Worm (Caenorhabditis elegans) whole organism, L2 larva: Measurements from ENCODE around the gene Y50D4A.4.

ENCODE experiments used
- C34F6.9 ChIP-seq: fragments of 150-350 bp; optimal IDR thresholded peaks from 2 replicates; lab custom pipeline; 2014; ENCODE audit warnings: missing biosample characterization, missing genetic modification characterization
- F13H6.1 ChIP-seq: sonication (generic microtip); optimal IDR thresholded peaks from 2 replicates; lab custom pipeline; 2016; ENCODE audit warnings: missing genetic modification characterization, missing compliant biosample characterization
- R02D3.7 ChIP-seq: fragments of 150-350 bp; optimal IDR thresholded peaks from 2 replicates; lab custom pipeline; 2014; ENCODE audit warnings: missing biosample characterization, missing genetic modification characterization
- alr-1 ChIP-seq: fragments of 150-350 bp; optimal IDR thresholded peaks from 2 replicates; lab custom pipeline; 2014; ENCODE audit warnings: missing biosample characterization, missing genetic modification characterization
- aly-2 ChIP-seq: fragments of 150-350 bp; optimal IDR thresholded peaks from 2 replicates; lab custom pipeline; 2014; ENCODE audit warnings: missing biosample characterization, missing genetic modification characterization
- ama-1 ChIP-seq: fragments of 150-350 bp; optimal IDR thresholded peaks from 2 replicates; lab custom pipeline; 2018; ENCODE audit warnings: inconsistent platforms
- blmp-1 ChIP-seq: sonication (generic microtip); optimal IDR thresholded peaks from 2 replicates; lab custom pipeline; 2017; ENCODE audit warnings: missing genetic modification characterization, mild to moderate bottlenecking, missing compliant biosample characterization, antibody characterized with exemption, moderate library complexity; ENCODE audit not compliant: insufficient read depth
- ceh-82 ChIP-seq: fragments of 150-350 bp; optimal IDR thresholded peaks from 2 replicates; lab custom pipeline; 2014; ENCODE audit warnings: missing biosample characterization, missing genetic modification characterization
- crh-2 ChIP-seq: sonication (generic microtip); optimal IDR thresholded peaks from 2 replicates; lab custom pipeline; 2017; ENCODE audit warnings: missing biosample characterization, missing genetic modification characterization
- egl-27 ChIP-seq: sonication (generic microtip); optimal IDR thresholded peaks from 3 replicates; lab custom pipeline; 2017; ENCODE audit warnings: missing biosample characterization, missing genetic modification reagents, missing genetic modification characterization
- elt-1 ChIP-seq: fragments of 150-350 bp; optimal IDR thresholded peaks from 2 replicates; lab custom pipeline; 2014; ENCODE audit warnings: missing biosample characterization, missing genetic modification characterization
- fos-1 ChIP-seq: fragments of 150-350 bp; optimal IDR thresholded peaks from 2 replicates; lab custom pipeline; 2014; ENCODE audit warnings: missing biosample characterization, missing genetic modification characterization
- gmeb-1 ChIP-seq: fragments of 150-350 bp; optimal IDR thresholded peaks from 2 replicates; lab custom pipeline; 2014; ENCODE audit warnings: missing biosample characterization, missing genetic modification characterization
- lin-11 ChIP-seq: fragments of 150-350 bp; sonication (generic microtip); optimal IDR thresholded peaks from 2 replicates; lab custom pipeline; 2014; ENCODE audit warnings: missing biosample characterization, missing genetic modification characterization, inconsistent platforms, mixed read lengths
- lin-13 ChIP-seq: fragments of 150-350 bp; optimal IDR thresholded peaks from 2 replicates; lab custom pipeline; 2014; ENCODE audit warnings: missing biosample characterization, missing genetic modification reagents, missing genetic modification characterization
- lin-39 ChIP-seq: fragments of 150-350 bp; optimal IDR thresholded peaks from 2 replicates; lab custom pipeline; 2014; ENCODE audit warnings: missing biosample characterization, missing genetic modification reagents, missing genetic modification characterization
- lsy-2 ChIP-seq, 2 experiments: fragments of 150-350 bp in 1 of 2; sonication (generic microtip) in 1 of 2; optimal IDR thresholded peaks; 2 replicates each; lab custom pipeline; 2014 to 2017; ENCODE audit warnings: missing biosample characterization in 2 of 2, missing genetic modification characterization in 2 of 2
- mab-5 ChIP-seq: fragments of 150-350 bp; optimal IDR thresholded peaks from 2 replicates; lab custom pipeline; 2014; ENCODE audit warnings: missing biosample characterization, missing genetic modification characterization
- mbf-1 ChIP-seq: sonication (generic microtip); optimal IDR thresholded peaks from 2 replicates; lab custom pipeline; 2017; ENCODE audit warnings: missing biosample characterization, missing genetic modification characterization
- mdl-1 ChIP-seq, 2 experiments: fragments of 150-350 bp in 1 of 2; sonication (generic microtip) in 1 of 2; optimal IDR thresholded peaks; 2 replicates each; lab custom pipeline; 2017; ENCODE audit warnings: missing biosample characterization in 2 of 2, missing genetic modification characterization in 2 of 2
- nhr-129 ChIP-seq: fragments of 150-350 bp; optimal IDR thresholded peaks from 2 replicates; lab custom pipeline; 2014; ENCODE audit warnings: missing biosample characterization, missing genetic modification characterization
- nhr-21 ChIP-seq: fragments of 150-350 bp; optimal IDR thresholded peaks from 2 replicates; lab custom pipeline; 2014; ENCODE audit warnings: missing biosample characterization, missing genetic modification characterization
- nhr-237 ChIP-seq: fragments of 150-350 bp; optimal IDR thresholded peaks from 2 replicates; lab custom pipeline; 2014; ENCODE audit warnings: missing biosample characterization, missing genetic modification characterization
- nhr-25 ChIP-seq: fragments of 150-350 bp; sonication (generic microtip); optimal IDR thresholded peaks from 3 replicates; lab custom pipeline; 2014; ENCODE audit warnings: missing biosample characterization, missing genetic modification characterization
- nhr-6 ChIP-seq: fragments of 150-350 bp; optimal IDR thresholded peaks from 2 replicates; lab custom pipeline; 2014; ENCODE audit warnings: missing biosample characterization, missing genetic modification characterization
- nhr-77 ChIP-seq: fragments of 150-350 bp; optimal IDR thresholded peaks from 2 replicates; lab custom pipeline; 2014; ENCODE audit warnings: missing biosample characterization, missing genetic modification characterization
- sem-4 ChIP-seq: fragments of 150-350 bp; optimal IDR thresholded peaks from 2 replicates; lab custom pipeline; 2014; ENCODE audit warnings: missing biosample characterization, missing genetic modification reagents, missing genetic modification characterization
- skn-1 ChIP-seq: sonication (generic microtip); optimal IDR thresholded peaks from 2 replicates; lab custom pipeline; 2017; ENCODE audit warnings: missing biosample characterization, missing genetic modification characterization
- sma-3 ChIP-seq: sonication (generic microtip); optimal IDR thresholded peaks from 2 replicates; lab custom pipeline; 2016; ENCODE audit warnings: missing genetic modification reagents, missing genetic modification characterization, missing compliant biosample characterization
- sma-9 ChIP-seq, 2 experiments: fragments of 150-350 bp in 1 of 2; sonication (generic microtip) in 1 of 2; optimal IDR thresholded peaks; 2 replicates each; lab custom pipeline; 2014 to 2016; ENCODE audit warnings: missing genetic modification characterization in 2 of 2, mild to moderate bottlenecking in 1 of 2, missing biosample characterization in 1 of 2, missing compliant biosample characterization in 1 of 2, missing genetic modification reagents in 1 of 2, moderate library complexity in 1 of 2
- snpc-4 ChIP-seq: fragments of 150-350 bp; optimal IDR thresholded peaks from 2 replicates; lab custom pipeline; 2014; ENCODE audit warnings: missing biosample characterization, missing genetic modification characterization
- unc-55 ChIP-seq: fragments of 150-350 bp; sonication (generic microtip); optimal IDR thresholded peaks from 3 replicates; lab custom pipeline; 2014; ENCODE audit warnings: missing biosample characterization, missing genetic modification reagents, missing genetic modification characterization
- unc-62 ChIP-seq: fragments of 150-350 bp; optimal IDR thresholded peaks from 2 replicates; lab custom pipeline; 2014; ENCODE audit warnings: missing biosample characterization, missing genetic modification reagents, missing genetic modification characterization
- zag-1 ChIP-seq: fragments of 150-350 bp; optimal IDR thresholded peaks from 2 replicates; lab custom pipeline; 2014; ENCODE audit warnings: missing biosample characterization, missing genetic modification characterization
- ztf-1 ChIP-seq: fragments of 200-800 bp; sonication (Bioruptor generic); conservative IDR thresholded peaks from 2 replicates; pipeline ENCODE4 v1.3.6; 2022; ENCODE audit warnings: missing genetic modification characterization, missing compliant biosample characterization
- ztf-11 ChIP-seq: sonication (generic microtip); optimal IDR thresholded peaks from 2 replicates; lab custom pipeline; 2017; ENCODE audit warnings: missing biosample characterization, missing genetic modification characterization
- ztf-4 ChIP-seq: fragments of 150-350 bp; optimal IDR thresholded peaks from 2 replicates; lab custom pipeline; 2014; ENCODE audit warnings: missing biosample characterization, missing genetic modification characterization

The Y50D4A.4 gene

ce11 chrV:1195995-1196394, at the start of gene Y50D4A.4, which contains the start of gene wrb-1:
Y50D4A.4 (minus strand) TSS chrV:1196127.
wrb-1 (plus strand) TSS chrV:1196072.
- TF ChIP-seq snpc-4 (peak; percentile 24), gmeb-1 (peak; percentile 83), sma-3 (GFP tag; lab: Kevin White, UChicago) (peak; percentile 75), mdl-1 (tag; optimal IDR thresholded peaks at IDR 0.05; lab: Kevin White, UChicago) (no peak), C34F6.9 (tag; lab: Kevin White, UChicago) (peak; percentile 85), crh-2 (tag; lab: Kevin White, UChicago) (peak; percentile 54), sem-4 (peak; percentile 54), lin-13 (GFP tag; lab: Kevin White, UChicago) (peak; percentile 77), alr-1 (no peak), lin-11 (tag; lab: Kevin White, UChicago) (no peak), ztf-11 (tag; lab: Kevin White, UChicago) (no peak), lsy-2 (tag; optimal IDR thresholded peaks at IDR 0.05; lab: Kevin White, UChicago) (peak; percentile 45 to 83), F13H6.1 (peak; percentile 15), ztf-4 (peak; percentile 6), nhr-77 (no peak), mab-5 (tag; lab: Kevin White, UChicago) (no peak), skn-1 (tag; lab: Kevin White, UChicago) (peak; percentile 27), unc-55 (GFP tag; lab: Kevin White, UChicago) (peak; percentile 85), nhr-21 (peak; percentile 55), nhr-25 (tag; lab: Kevin White, UChicago) (peak; percentile 51), fos-1 (tag; lab: Kevin White, UChicago) (peak; percentile 18), ceh-82 (tag; lab: Kevin White, UChicago) (no peak)

ce11 chrV:1244021-1244708, 48.2 kb upstream of the Y50D4A.4 start:
- TF ChIP-seq nhr-129 (tag; lab: Kevin White, UChicago) (no peak), alr-1 (no peak), ztf-1 (no peak), R02D3.7 (no peak), egl-27 (no peak), nhr-21 (no peak), nhr-77 (no peak)

DNA sequence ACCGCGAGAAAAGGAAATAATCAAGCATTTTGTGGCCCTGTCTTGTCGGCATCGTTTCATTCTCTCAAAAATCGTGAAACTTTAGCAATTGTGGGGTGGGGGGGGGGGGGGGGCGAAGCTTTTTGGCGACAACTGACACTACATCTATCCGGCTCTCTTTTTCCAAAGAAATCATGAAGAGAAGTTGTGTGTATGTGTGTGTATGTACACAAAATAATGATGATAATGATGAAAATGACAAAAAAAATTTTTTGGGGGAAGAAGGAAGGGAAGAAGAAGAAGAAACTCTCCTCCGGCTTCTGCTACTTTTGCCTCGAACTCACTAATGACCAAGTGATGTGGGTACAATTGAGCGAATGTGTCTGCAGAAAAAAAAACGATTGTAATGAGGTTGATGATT, 47.1 kb upstream of the Y50D4A.4 start:
- TF ChIP-seq sma-9 (GFP tag; optimal IDR thresholded peaks at IDR 0.05; lab: Kevin White, UChicago) (peak; percentile 12), sma-9 (tag; optimal IDR thresholded peaks at IDR 0.05; lab: Kevin White, UChicago) (no peak), fos-1 (tag; lab: Kevin White, UChicago) (no peak), mdl-1 (tag; optimal IDR thresholded peaks at IDR 0.05; lab: Kevin White, UChicago) (no peak), nhr-129 (tag; lab: Kevin White, UChicago) (peak; percentile 35)

- TF ChIP-seq lsy-2 (tag; optimal IDR thresholded peaks at IDR 0.05; lab: Kevin White, UChicago), result no peak
- TF ChIP-seq R02D3.7, result no peak
- no peak for TF ChIP-seq zag-1 (tag; lab: Kevin White, UChicago)
- TF ChIP-seq ztf-1, result no peak
- TF ChIP-seq elt-1 (tag; lab: Kevin White, UChicago), result no peak
- no peak for TF ChIP-seq aly-2
- no peak for TF ChIP-seq gmeb-1
- TF ChIP-seq nhr-21, result no peak
- no peak for TF ChIP-seq blmp-1 (tag; lab: Kevin White, UChicago)
- TF ChIP-seq ama-1 (lab: Kevin White, UChicago), result no peak
- TF ChIP-seq nhr-25 (tag; lab: Kevin White, UChicago), result no peak
- TF ChIP-seq lin-39, result no peak
- no peak for TF ChIP-seq nhr-237 (tag; lab: Kevin White, UChicago)
- TF ChIP-seq unc-62 (GFP tag; lab: Kevin White, UChicago), result no peak
- TF ChIP-seq mbf-1 (tag; lab: Kevin White, UChicago), result no peak
- no peak for TF ChIP-seq nhr-6
- no peak for TF ChIP-seq nhr-129 (tag; lab: Kevin White, UChicago)
- no peak for TF ChIP-seq sma-9 (GFP tag; optimal IDR thresholded peaks at IDR 0.05; lab: Kevin White, UChicago)
- TF ChIP-seq sma-9 (tag; optimal IDR thresholded peaks at IDR 0.05; lab: Kevin White, UChicago), result no peak
- TF ChIP-seq mdl-1 (tag; optimal IDR thresholded peaks at IDR 0.05; lab: Kevin White, UChicago), result no peak
- TF ChIP-seq, all 48 proteins: peak for 0
These were observed 46.5 kb upstream of the Y50D4A.4 start for ce11 chrV:1242432-1242831.
